Worm (Caenorhabditis elegans): ENCODE data around the gene dhhc-13.

- TF ChIP-seq ama-1 (optimal IDR thresholded peaks at IDR 0.05) (no peak), ama-1 (GFP tag; optimal IDR thresholded peaks at IDR 0.05) (no peak), attf-6 (GFP tag; IDR thresholded peaks at IDR 0.05) (no peak), snpc-4 (GFP tag; optimal IDR thresholded peaks at IDR 0.05) (no peak), snpc-4 (tag; optimal IDR thresholded peaks at IDR 0.05) (no peak), nfya-2 (GFP tag; IDR thresholded peaks at IDR 0.05) (no peak)
Measured at ce11 chrIV:5923112-5923511, 6.0 kb downstream of the dhhc-13 start.
